Fruit fly (Drosophila melanogaster) whole organism, embryonic: ENCODE measurements around the gene Gem2.
A peak's percentile ranks its signal among the peaks of the same experiment; 100 is the strongest.

ENCODE experiments used
- Aef1 ChIP-seq: fragments of 200-800 bp; sonication (Bioruptor generic); IDR thresholded peaks from 3 replicates; pipeline ENCODE4 v1.3.6; 2022; ENCODE audit warnings: missing biosample characterization, missing genetic modification characterization
- B-H1 ChIP-seq: fragments of 200-800 bp; sonication (Bioruptor generic); IDR thresholded peaks from 3 replicates; pipeline ENCODE4 v1.3.6; 2022; ENCODE audit warnings: missing biosample characterization, missing genetic modification characterization
- CG10431 ChIP-seq: fragments of 200-800 bp; sonication (Bioruptor generic); optimal IDR thresholded peaks from 3 replicates; lab custom pipeline; 2018; ENCODE audit warnings: missing biosample characterization, mild to moderate bottlenecking, missing genetic modification characterization
- CG11695 ChIP-seq: fragments of 200-800 bp; sonication (Bioruptor generic); IDR thresholded peaks from 3 replicates; pipeline ENCODE4 v1.3.6; 2022; ENCODE audit warnings: missing biosample characterization, missing genetic modification characterization
- CG13424 ChIP-seq: fragments of 200-800 bp; sonication (Bioruptor generic); optimal IDR thresholded peaks from 2 replicates; lab custom pipeline; 2019; ENCODE audit warnings: missing biosample characterization, mild to moderate bottlenecking, missing genetic modification characterization, moderate library complexity
- CG15514 ChIP-seq: fragments of 200-800 bp; sonication (Bioruptor generic); optimal IDR thresholded peaks from 3 replicates; lab custom pipeline; 2017; ENCODE audit warnings: missing biosample characterization, missing genetic modification characterization, mild to moderate bottlenecking, moderate library complexity, missing genetic modification reagents
- CG18011 ChIP-seq: fragments of 200-800 bp; sonication (Bioruptor generic); optimal IDR thresholded peaks from 2 replicates; lab custom pipeline; 2017; ENCODE audit warnings: missing biosample characterization, missing genetic modification characterization, mild to moderate bottlenecking, moderate library complexity, missing genotype
- CG3163 ChIP-seq: fragments of 200-800 bp; sonication (Bioruptor generic); optimal IDR thresholded peaks from 3 replicates; lab custom pipeline; 2016; ENCODE audit warnings: missing biosample characterization, missing genetic modification characterization
- CG3281 ChIP-seq: fragments of 200-800 bp; sonication (Bioruptor generic); optimal IDR thresholded peaks from 3 replicates; lab custom pipeline; 2017; ENCODE audit warnings: missing biosample characterization, mild to moderate bottlenecking, missing genetic modification characterization
- CG4328 ChIP-seq: fragments of 200-800 bp; sonication (Bioruptor generic); optimal IDR thresholded peaks from 3 replicates; lab custom pipeline; 2017; ENCODE audit warnings: missing biosample characterization, missing genetic modification reagents, missing genetic modification characterization
- CG4360 ChIP-seq: fragments of 200-800 bp; sonication (Bioruptor generic); IDR thresholded peaks from 2 replicates; pipeline ENCODE4 v1.3.6; 2022; ENCODE audit warnings: missing biosample characterization, missing genetic modification characterization
- CG6654 ChIP-seq: fragments of 200-800 bp; sonication (Bioruptor generic); optimal IDR thresholded peaks from 2 replicates; lab custom pipeline; 2017; ENCODE audit warnings: missing biosample characterization, mild to moderate bottlenecking, missing genetic modification characterization
- CG6791 ChIP-seq: fragments of 200-800 bp; sonication (Bioruptor generic); IDR thresholded peaks from 3 replicates; pipeline ENCODE4 v1.3.6; 2022; ENCODE audit warnings: missing biosample characterization, missing genetic modification characterization; ENCODE audit not compliant: partially characterized antibody
- CG7271 ChIP-seq: fragments of 200-800 bp; sonication (Bioruptor generic); optimal IDR thresholded peaks from 2 replicates; lab custom pipeline; 2018; ENCODE audit warnings: missing biosample characterization, mild to moderate bottlenecking, missing genetic modification characterization, moderate library complexity
- CG7987 ChIP-seq: fragments of 200-800 bp; sonication (Bioruptor generic); optimal IDR thresholded peaks from 2 replicates; lab custom pipeline; 2018; ENCODE audit warnings: missing biosample characterization, mild to moderate bottlenecking, missing genetic modification characterization, moderate library complexity
- CG8478 ChIP-seq: fragments of >200 bp; optimal IDR thresholded peaks from 2 replicates; lab custom pipeline; 2018
- CG9727 ChIP-seq: fragments of 200-800 bp; sonication (Bioruptor generic); optimal IDR thresholded peaks from 3 replicates; lab custom pipeline; 2017; ENCODE audit warnings: missing biosample characterization, mild to moderate bottlenecking, missing genetic modification characterization
- CkIIα-i1 ChIP-seq: fragments of 200-800 bp; sonication (Bioruptor generic); IDR thresholded peaks from 2 replicates; pipeline ENCODE4 v1.3.6; 2022; ENCODE audit warnings: missing biosample characterization, missing genetic modification characterization
- E2f2 ChIP-seq: fragments of 200-800 bp; sonication (Bioruptor generic); IDR thresholded peaks from 2 replicates; pipeline ENCODE4 v1.3.6; 2022; ENCODE audit warnings: missing biosample characterization, missing genetic modification characterization
- Ets97D ChIP-seq: fragments of 200-800 bp; sonication (Bioruptor generic); optimal IDR thresholded peaks from 3 replicates; lab custom pipeline; 2016; ENCODE audit warnings: missing biosample characterization, missing genetic modification characterization
- HLH3B ChIP-seq: fragments of 200-800 bp; sonication (Bioruptor generic); IDR thresholded peaks from 2 replicates; pipeline ENCODE4 v1.3.6; 2022; ENCODE audit warnings: missing biosample characterization, missing genetic modification characterization
- HLH4C ChIP-seq: fragments of 200-800 bp; sonication (Bioruptor generic); IDR thresholded peaks from 3 replicates; pipeline ENCODE4 v1.3.6; 2022; ENCODE audit warnings: missing biosample characterization, missing genetic modification characterization; ENCODE audit not compliant: partially characterized antibody
- HLH54F ChIP-seq: fragments of 200-800 bp; sonication (Bioruptor generic); optimal IDR thresholded peaks from 3 replicates; lab custom pipeline; 2016; ENCODE audit warnings: missing biosample characterization, missing genetic modification characterization
- Hand ChIP-seq: fragments of 200-800 bp; sonication (Bioruptor generic); optimal IDR thresholded peaks from 2 replicates; lab custom pipeline; 2017; ENCODE audit warnings: mild to moderate bottlenecking, missing biosample characterization, missing genetic modification reagents, missing genetic modification characterization
- HmgZ ChIP-seq: fragments of 200-800 bp; sonication (Bioruptor generic); optimal IDR thresholded peaks from 2 replicates; lab custom pipeline; 2018; ENCODE audit warnings: missing biosample characterization, mild to moderate bottlenecking, missing genetic modification characterization
- Lim3 ChIP-seq: fragments of 200-800 bp; sonication (Bioruptor generic); IDR thresholded peaks from 2 replicates; pipeline ENCODE4 v1.3.6; 2022; ENCODE audit warnings: missing biosample characterization, missing genetic modification characterization
- MBD-R2 ChIP-seq: fragments of 200-800 bp; sonication (Bioruptor generic); IDR thresholded peaks from 2 replicates; pipeline ENCODE4 v1.3.6; 2022; ENCODE audit warnings: missing biosample characterization, missing genetic modification characterization
- Med ChIP-seq: fragments of 200-800 bp; sonication (Bioruptor generic); peaks from one replicate; lab custom pipeline; 2016; ENCODE audit warnings: missing biosample characterization, missing genetic modification characterization, mild to moderate bottlenecking, inconsistent platforms, moderate library complexity
- PHDP ChIP-seq: fragments of 200-800 bp; sonication (Bioruptor generic); optimal IDR thresholded peaks from 3 replicates; lab custom pipeline; 2018; ENCODE audit warnings: missing biosample characterization, mild to moderate bottlenecking, missing genetic modification characterization, moderate library complexity
- Ptx1 ChIP-seq: fragments of 200-800 bp; sonication (Bioruptor generic); IDR thresholded peaks from 2 replicates; pipeline ENCODE4 v1.3.6; 2022; ENCODE audit warnings: missing biosample characterization, missing genetic modification characterization
- Sry-β ChIP-seq: fragments of 200-800 bp; sonication (Bioruptor generic); optimal IDR thresholded peaks from 2 replicates; lab custom pipeline; 2018; ENCODE audit warnings: missing biosample characterization, mild to moderate bottlenecking, missing genetic modification characterization, moderate library complexity
- YL-1 ChIP-seq: fragments of 200-800 bp; sonication (Bioruptor generic); optimal IDR thresholded peaks from 3 replicates; lab custom pipeline; 2017; ENCODE audit warnings: missing biosample characterization, mild to moderate bottlenecking, missing genetic modification characterization
- bigmax ChIP-seq: fragments of 200-800 bp; sonication (Bioruptor generic); optimal IDR thresholded peaks from 2 replicates; lab custom pipeline; 2018; ENCODE audit warnings: missing biosample characterization, mild to moderate bottlenecking, missing genetic modification characterization
- cg ChIP-seq: fragments of 200-800 bp; sonication (Bioruptor generic); optimal IDR thresholded peaks from 3 replicates; lab custom pipeline; 2019; ENCODE audit warnings: missing biosample characterization, mild to moderate bottlenecking, missing genetic modification characterization, moderate library complexity
- crc ChIP-seq: fragments of 200-800 bp; sonication (Bioruptor generic); optimal IDR thresholded peaks from 2 replicates; lab custom pipeline; 2016; ENCODE audit warnings: missing biosample characterization, missing genetic modification characterization
- dmrt99B ChIP-seq: fragments of 200-800 bp; sonication (Bioruptor generic); optimal IDR thresholded peaks from 2 replicates; lab custom pipeline; 2018; ENCODE audit warnings: missing biosample characterization, mild to moderate bottlenecking, missing genetic modification characterization, moderate library complexity
- emc ChIP-seq: fragments of 200-800 bp; sonication (Bioruptor generic); optimal IDR thresholded peaks from 2 replicates; lab custom pipeline; 2016; ENCODE audit warnings: missing biosample characterization, missing genetic modification characterization
- fd102C ChIP-seq: fragments of 200-800 bp; sonication (Bioruptor generic); optimal IDR thresholded peaks from 2 replicates; lab custom pipeline; 2018; ENCODE audit warnings: missing biosample characterization, mild to moderate bottlenecking, missing genetic modification characterization, moderate library complexity
- gsb-n ChIP-seq: fragments of 200-800 bp; sonication (Bioruptor generic); optimal IDR thresholded peaks from 3 replicates; lab custom pipeline; 2018; ENCODE audit warnings: missing biosample characterization, mild to moderate bottlenecking, missing genetic modification characterization
- nau ChIP-seq: fragments of 200-800 bp; sonication (Bioruptor generic); optimal IDR thresholded peaks from 3 replicates; lab custom pipeline; 2017; ENCODE audit warnings: missing biosample characterization, mild to moderate bottlenecking, missing genetic modification characterization, missing genetic modification reagents
- nmo ChIP-seq: fragments of 200-800 bp; sonication (Bioruptor generic); optimal IDR thresholded peaks from 2 replicates; lab custom pipeline; 2018; ENCODE audit warnings: missing biosample characterization, mild to moderate bottlenecking, missing genetic modification characterization, moderate library complexity
- pzg ChIP-seq: fragments of 200-800 bp; sonication (Bioruptor generic); optimal IDR thresholded peaks from 3 replicates; lab custom pipeline; 2018; ENCODE audit warnings: missing biosample characterization, mild to moderate bottlenecking, missing genetic modification characterization, moderate library complexity
- ro ChIP-seq: fragments of 200-800 bp; sonication (Bioruptor generic); IDR thresholded peaks from 2 replicates; pipeline ENCODE4 v1.3.6; 2022; ENCODE audit warnings: missing biosample characterization, missing genetic modification characterization
- shn ChIP-seq: fragments of 200-800 bp; sonication (Bioruptor generic); optimal IDR thresholded peaks from 3 replicates; lab custom pipeline; 2016; ENCODE audit warnings: missing biosample characterization, missing genetic modification characterization
- slbo ChIP-seq: fragments of 200-800 bp; sonication (Bioruptor generic); IDR thresholded peaks from 2 replicates; pipeline ENCODE4 v1.3.6; 2022; ENCODE audit warnings: missing biosample characterization, missing genetic modification characterization
- sna ChIP-seq: fragments of 200-800 bp; sonication (Bioruptor generic); IDR thresholded peaks from 2 replicates; pipeline ENCODE4 v1.3.6; 2022; ENCODE audit warnings: missing biosample characterization, missing genetic modification characterization; ENCODE audit not compliant: partially characterized antibody
- sug ChIP-seq: fragments of 200-800 bp; optimal IDR thresholded peaks from 2 replicates; lab custom pipeline; 2019; ENCODE audit warnings: missing biosample characterization, mild to moderate bottlenecking, missing genetic modification characterization, moderate library complexity
- unc-4 ChIP-seq: fragments of 200-800 bp; sonication (Bioruptor generic); IDR thresholded peaks from 2 replicates; pipeline ENCODE4 v1.3.6; 2022; ENCODE audit warnings: missing biosample characterization, missing genetic modification characterization; ENCODE audit not compliant: partially characterized antibody
- z ChIP-seq: fragments of 200-800 bp; sonication (Bioruptor generic); IDR thresholded peaks from 3 replicates; pipeline ENCODE4 v1.3.6; 2022; ENCODE audit warnings: missing biosample characterization, missing genetic modification characterization
- zen2 ChIP-seq: fragments of 200-800 bp; sonication (Bioruptor generic); IDR thresholded peaks from 3 replicates; pipeline ENCODE4 v1.3.6; 2022; ENCODE audit warnings: missing biosample characterization, missing genetic modification characterization; ENCODE audit not compliant: partially characterized antibody

The Gem2 gene

dm6 chr3L:19096032-19096431 is 4.1 kb downstream of the Gem2 start, which contains the start of gene CNPYb (continued):
- TF ChIP-seq CG10431 (GFP tag; lab: Kevin White, UChicago) (no peak), CG15514 (GFP tag; lab: Kevin White, UChicago) (peak; percentile 27), Lim3 (GFP tag; lab: Robert Waterston, UW) (no peak), CG9727 (no peak), emc (no peak), CG4360 (GFP tag; lab: Robert Waterston, UW) (no peak), CG6654 (no peak), CG4328 (no peak), Med (GFP tag; lab: Kevin White, UChicago) (peak; percentile 32), pzg (GFP tag; lab: Kevin White, UChicago) (peak; percentile 22), CG18011 (GFP tag; lab: Kevin White, UChicago) (no peak), crc (GFP tag; lab: Kevin White, UChicago) (no peak), zen2 (GFP tag; lab: Robert Waterston, UW) (no peak), HLH4C (GFP tag; lab: Robert Waterston, UW) (no peak), CG3163 (GFP tag; lab: Kevin White, UChicago) (no peak), slbo (GFP tag; lab: Robert Waterston, UW) (no peak), YL-1 (GFP tag; lab: Kevin White, UChicago) (no peak), fd102C (GFP tag; lab: Kevin White, UChicago) (no peak), dmrt99B (tag; lab: Kevin White, UChicago) (no peak), CG6791 (no peak), CG8478 (no peak), nmo (GFP tag; lab: Kevin White, UChicago) (no peak), CG7987 (GFP tag; lab: Kevin White, UChicago) (no peak), Sry-β (GFP tag; lab: Kevin White, UChicago) (peak; percentile 90), CG13424 (no peak), HmgZ (tag; lab: Kevin White, UChicago) (peak; percentile 11), CkIIα-i1 (no peak), PHDP (peak; percentile 5), E2f2 (GFP tag; lab: Robert Waterston, UW) (peak; percentile 32; the same call in 1 of the 2 replicates), CG11695 (GFP tag; lab: Robert Waterston, UW) (no peak), Ptx1 (no peak), cg (GFP tag; lab: Kevin White, UChicago) (no peak)

dm6 chr3L:19092125-19093058 is 7.8 kb downstream of the Gem2 start, which contains the start of gene MESR6:
TSS of gene MESR6 (plus strand) at chr3L:19092670.
- TF ChIP-seq MBD-R2 (GFP tag; lab: Robert Waterston, UW), result peak; percentile 93
- TF ChIP-seq z, result no peak
- peak; percentile 35 for TF ChIP-seq Hand (GFP tag; lab: Kevin White, UChicago)
- TF ChIP-seq sug (tag; lab: Kevin White, UChicago), result peak; percentile 34
- no peak for TF ChIP-seq nau (GFP tag; lab: Kevin White, UChicago)
- TF ChIP-seq Ets97D (GFP tag; lab: Kevin White, UChicago), result peak; percentile 76
- TF ChIP-seq shn (GFP tag; lab: Kevin White, UChicago), result no peak
- TF ChIP-seq sna (GFP tag; lab: Robert Waterston, UW), result peak; percentile 75
- peak; percentile 78 for TF ChIP-seq HLH4C (GFP tag; lab: Robert Waterston, UW)
- TF ChIP-seq Aef1 (GFP tag; lab: Robert Waterston, UW), result no peak
- no peak for TF ChIP-seq CG7271 (tag; lab: Kevin White, UChicago)
- TF ChIP-seq gsb-n (tag; lab: Kevin White, UChicago), result no peak
- TF ChIP-seq HLH54F (GFP tag; lab: Kevin White, UChicago), result no peak
- TF ChIP-seq HLH3B (GFP tag; lab: Robert Waterston, UW), result no peak
- peak; percentile 85 for TF ChIP-seq unc-4 (GFP tag; lab: Robert Waterston, UW)
- peak; percentile 47 for TF ChIP-seq CG3281 (GFP tag; lab: Kevin White, UChicago)
- TF ChIP-seq B-H1, result no peak
- no peak for TF ChIP-seq bigmax (GFP tag; lab: Kevin White, UChicago)
- TF ChIP-seq ro, result no peak
